Worm (Caenorhabditis elegans) whole organism, young adult: Measurements from ENCODE around the gene cyp-29A3.

Experiments used
- Y53G8AR.9 ChIP-seq: fragments of 200-800 bp; sonication (Bioruptor generic); conservative IDR thresholded peaks from 2 replicates; pipeline ENCODE4 v1.3.6; 2022; ENCODE audit warnings: missing genetic modification reagents, missing genetic modification characterization, missing compliant biosample characterization
- ama-1 ChIP-seq, 3 experiments: fragments of 150-350 bp in 1 of 3; sonication (generic microtip) in 2 of 3; optimal IDR thresholded peaks; 2 replicates each; lab custom pipeline; 2014 to 2018; ENCODE audit warnings: missing biosample characterization in 2 of 3, missing genetic modification characterization in 2 of 3, missing genetic modification reagents in 2 of 3
- hmg-20 ChIP-seq: fragments of 200-800 bp; sonication (Bioruptor generic); IDR thresholded peaks from 2 replicates; pipeline ENCODE4 v1.3.6; 2022; ENCODE audit warnings: missing genetic modification reagents, missing genetic modification characterization, missing compliant biosample characterization
- madf-8 ChIP-seq: fragments of 200-800 bp; sonication (Bioruptor generic); conservative IDR thresholded peaks from 2 replicates; pipeline ENCODE4 v1.3.6; 2022; ENCODE audit warnings: missing genetic modification reagents, missing genetic modification characterization, missing compliant biosample characterization
- mxl-1 ChIP-seq: sonication (generic microtip); optimal IDR thresholded peaks from 2 replicates; lab custom pipeline; 2016; ENCODE audit warnings: missing genetic modification characterization, missing compliant biosample characterization
- nhr-120 ChIP-seq: fragments of 200-800 bp; sonication (Bioruptor generic); IDR thresholded peaks from 2 replicates; pipeline ENCODE4 v1.3.6; 2022; ENCODE audit warnings: missing genetic modification characterization, missing compliant biosample characterization
- nhr-179 ChIP-seq: sonication (generic microtip); optimal IDR thresholded peaks from 2 replicates; lab custom pipeline; 2016; ENCODE audit warnings: mild to moderate bottlenecking, missing genetic modification characterization, missing compliant biosample characterization
- rcor-1 ChIP-seq: fragments of 200-800 bp; sonication (Bioruptor generic); IDR thresholded peaks from 2 replicates; pipeline ENCODE4 v1.3.6; 2022; ENCODE audit warnings: missing genetic modification reagents, missing genetic modification characterization, missing compliant biosample characterization
- sea-2 ChIP-seq: fragments of 200-800 bp; sonication (Bioruptor generic); IDR thresholded peaks from 2 replicates; pipeline ENCODE4 v1.3.6; 2022; ENCODE audit warnings: missing genetic modification characterization, missing compliant biosample characterization
- snpc-1.3 ChIP-seq: sonication (generic microtip); optimal IDR thresholded peaks from 2 replicates; lab custom pipeline; 2017; ENCODE audit warnings: missing genetic modification characterization, mild to moderate bottlenecking, missing compliant biosample characterization, antibody characterized with exemption, moderate library complexity, missing genotype, missing genetic modification reagents; ENCODE audit not compliant: insufficient read depth
- snpc-4 ChIP-seq, 5 experiments: fragments of 150-350 bp in 1 of 5; sonication (generic microtip) in 4 of 5; optimal IDR thresholded peaks; 2 replicates each; lab custom pipeline; 2014 to 2018; ENCODE audit warnings: missing genetic modification characterization in 5 of 5, missing biosample characterization in 3 of 5, antibody characterized with exemption in 2 of 5, mild to moderate bottlenecking in 2 of 5, missing compliant biosample characterization in 2 of 5, missing genotype in 2 of 5, moderate library complexity in 2 of 5, missing genetic modification reagents in 1 of 5
- xnd-1 ChIP-seq: sonication (generic microtip); optimal IDR thresholded peaks from 2 replicates; lab custom pipeline; 2016; ENCODE audit warnings: missing genotype, missing genetic modification reagents, missing genetic modification characterization, missing compliant biosample characterization

ce11 chrV:37729-38128 lies 21.3 kb upstream of the cyp-29A3 start:
- TF ChIP-seq madf-8 (GFP tag; lab: Robert Waterston, UW) (no peak), rcor-1 (no peak), snpc-1.3 (no peak), nhr-120 (GFP tag; lab: Robert Waterston, UW) (no peak), sea-2 (GFP tag; lab: Robert Waterston, UW) (no peak), hmg-20 (no peak), nhr-179 (tag; lab: Kevin White, UChicago) (no peak), Y53G8AR.9 (GFP tag; lab: Robert Waterston, UW) (no peak), mxl-1 (tag; lab: Kevin White, UChicago) (no peak), ama-1 (optimal IDR thresholded peaks at IDR 0.05; lab: Kevin White, UChicago) (no peak), ama-1 (GFP tag; optimal IDR thresholded peaks at IDR 0.05; lab: Kevin White, UChicago) (no peak), snpc-4 (GFP tag; optimal IDR thresholded peaks at IDR 0.05; lab: Kevin White, UChicago) (no peak), snpc-4 (tag; optimal IDR thresholded peaks at IDR 0.05; lab: Kevin White, UChicago) (no peak), xnd-1 (tag; lab: Kevin White, UChicago) (no peak)
